Fruit fly (Drosophila melanogaster): Measurements from ENCODE around the gene Bsg.

dm6 chr2L:8039688-8040087 is 43.5 kb upstream of the Bsg start, which contains the start of gene CG7367:
- TF ChIP-seq usp (GFP tag; optimal IDR thresholded peaks at IDR 0.05) = no peak
- no peak for TF ChIP-seq CG8478 (optimal IDR thresholded peaks at IDR 0.05)
- no peak for TF ChIP-seq psq (optimal IDR thresholded peaks at IDR 0.05)
- TF ChIP-seq pan (optimal IDR thresholded peaks at IDR 0.05) = no peak

All from whole organism.